Fruit fly (Drosophila melanogaster) whole organism, adult: ENCODE data around the gene CG43155.

Experiments
- CG14711 ChIP-seq: fragments of 200-800 bp; sonication (Bioruptor generic); optimal IDR thresholded peaks from 2 replicates; lab custom pipeline; 2018; ENCODE audit warnings: missing biosample characterization, mild to moderate bottlenecking, missing genetic modification characterization, moderate library complexity
- CG1620 ChIP-seq: fragments of 200-800 bp; sonication (Bioruptor generic); optimal IDR thresholded peaks from 2 replicates; lab custom pipeline; 2016; ENCODE audit warnings: missing biosample characterization, missing genetic modification characterization
- CG33017 ChIP-seq: fragments of 200-800 bp; sonication (Bioruptor generic); optimal IDR thresholded peaks from 2 replicates; lab custom pipeline; 2018; ENCODE audit warnings: missing biosample characterization, mild to moderate bottlenecking, missing genetic modification characterization, moderate library complexity
- CG5204 ChIP-seq: fragments of 200-800 bp; sonication (Bioruptor generic); optimal IDR thresholded peaks from 2 replicates; lab custom pipeline; 2016; ENCODE audit warnings: missing biosample characterization, missing genetic modification characterization
- Hr96 ChIP-seq: fragments of 200-800 bp; sonication (Bioruptor generic); optimal IDR thresholded peaks from 2 replicates; lab custom pipeline; 2016; ENCODE audit warnings: missing biosample characterization, missing genetic modification characterization
- Mnt ChIP-seq: fragments of 200-800 bp; sonication (Bioruptor generic); optimal IDR thresholded peaks from 2 replicates; lab custom pipeline; 2016; ENCODE audit warnings: missing biosample characterization, mild to moderate bottlenecking, missing genetic modification characterization
- bab1 ChIP-seq: fragments of 200-800 bp; sonication (Bioruptor generic); optimal IDR thresholded peaks from 3 replicates; lab custom pipeline; 2019; ENCODE audit warnings: missing biosample characterization, mild to moderate bottlenecking, missing genetic modification characterization, moderate library complexity
- cnc ChIP-seq, 2 experiments: fragments of >200 bp; optimal IDR thresholded peaks; 2 replicates each; lab custom pipeline; 2017
- kay ChIP-seq: fragments of 200-800 bp; sonication (Bioruptor generic); peaks from one replicate; lab custom pipeline; 2016; ENCODE audit warnings: missing biosample characterization, missing genetic modification characterization, borderline replicate concordance
- ovo ChIP-seq: fragments of 200-800 bp; sonication (Bioruptor generic); optimal IDR thresholded peaks from 2 replicates; lab custom pipeline; 2016; ENCODE audit warnings: missing biosample characterization, missing genetic modification characterization

dm6 chrX:11430940-11431339 lies 28.6 kb upstream of the CG43155 start:
- TF ChIP-seq cnc (optimal IDR thresholded peaks at IDR 0.05; lab: Kevin White, UChicago) (no peak), CG1620 (GFP tag; lab: Kevin White, UChicago) (no peak), CG5204 (no peak), CG33017 (no peak), Mnt (GFP tag; lab: Kevin White, UChicago) (no peak), Hr96 (no peak), ovo (GFP tag; lab: Kevin White, UChicago) (no peak), bab1 (GFP tag; lab: Kevin White, UChicago) (no peak), CG14711 (tag; lab: Kevin White, UChicago) (no peak), kay (GFP tag; lab: Kevin White, UChicago) (no peak)
